Fruit fly (Drosophila melanogaster): ENCODE data around the gene Vav.

DNA sequence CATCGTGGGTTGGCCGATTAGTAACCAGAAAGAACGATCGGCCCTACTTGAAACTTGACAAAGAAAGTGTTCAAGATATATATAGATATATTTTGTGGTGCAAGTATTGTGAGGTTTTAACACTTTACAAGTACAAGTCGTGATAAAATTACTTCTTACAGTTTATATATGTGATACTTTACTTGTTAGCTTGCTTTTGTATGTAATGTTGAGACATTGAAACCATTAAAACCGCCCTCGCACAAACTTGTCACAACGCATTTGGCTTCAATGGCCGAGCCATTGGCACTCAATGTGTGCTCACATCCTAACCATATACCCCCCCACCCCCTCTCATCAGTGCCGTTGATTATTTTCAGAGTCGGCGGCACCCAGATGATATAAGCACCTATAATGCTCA is 33.3 kb downstream of the Vav start:
- no peak for TF ChIP-seq CG7045 (GFP tag; optimal IDR thresholded peaks at IDR 0.05)
- TF ChIP-seq toe (GFP tag; optimal IDR thresholded peaks at IDR 0.05) = no peak
- no peak for TF ChIP-seq CG1620 (GFP tag; optimal IDR thresholded peaks at IDR 0.05)
- TF ChIP-seq ovo (GFP tag; optimal IDR thresholded peaks at IDR 0.05) = no peak
- no peak for TF ChIP-seq tj (GFP tag; optimal IDR thresholded peaks at IDR 0.05)
- TF ChIP-seq CG14711 (tag; optimal IDR thresholded peaks at IDR 0.05) = no peak
- no peak for TF ChIP-seq Clk (GFP tag; optimal IDR thresholded peaks at IDR 0.05)
- TF ChIP-seq CG33017 (tag; optimal IDR thresholded peaks at IDR 0.05) = no peak
- no peak for TF ChIP-seq cic (GFP tag; optimal IDR thresholded peaks at IDR 0.05)
- no peak for TF ChIP-seq pad (GFP tag; optimal IDR thresholded peaks at IDR 0.05)
- TF ChIP-seq kay (GFP tag; ENCODE audit: borderline replicate concordance) = no peak
- TF ChIP-seq Mnt (GFP tag; optimal IDR thresholded peaks at IDR 0.05) = no peak
- TF ChIP-seq Crg-1 (GFP tag; optimal IDR thresholded peaks at IDR 0.05) = no peak

All from whole organism, adult.